Worm (Caenorhabditis elegans) whole organism, late embryonic: ENCODE measurements around the gene F58A6.9.

Experiments
- F13H6.1 ChIP-seq: sonication (generic microtip); optimal IDR thresholded peaks from 2 replicates; lab custom pipeline; 2016; ENCODE audit warnings: missing genetic modification characterization, missing compliant biosample characterization
- hlh-15 ChIP-seq: sonication (generic microtip); optimal IDR thresholded peaks from 2 replicates; lab custom pipeline; 2016; ENCODE audit warnings: missing genetic modification characterization, missing compliant biosample characterization
- nhr-11 ChIP-seq: fragments of 150-350 bp; optimal IDR thresholded peaks from 2 replicates; lab custom pipeline; 2014; ENCODE audit warnings: missing biosample characterization, missing genetic modification characterization
- npax-4 ChIP-seq: sonication (generic microtip); optimal IDR thresholded peaks from 2 replicates; lab custom pipeline; 2016; ENCODE audit warnings: missing genetic modification characterization, missing compliant biosample characterization
- pag-3 ChIP-seq: sonication (generic microtip); optimal IDR thresholded peaks from 2 replicates; lab custom pipeline; 2016; ENCODE audit warnings: missing compliant biosample characterization, missing genetic modification characterization, borderline replicate concordance
- sox-2 ChIP-seq: fragments of 200-800 bp; sonication (Bioruptor generic); IDR thresholded peaks from 2 replicates; pipeline ENCODE4 v1.3.6; 2022; ENCODE audit warnings: missing genetic modification reagents, missing genetic modification characterization, missing compliant biosample characterization

ce11 chrII:5187469-5187868 is 28.8 kb upstream of the F58A6.9 start, which contains the start of gene crh-2:
- TF ChIP-seq npax-4 (tag; lab: Kevin White, UChicago) (no peak), sox-2 (GFP tag; lab: Robert Waterston, UW) (no peak), pag-3 (no peak), nhr-11 (tag; lab: Kevin White, UChicago) (no peak), F13H6.1 (no peak), hlh-15 (tag; lab: Kevin White, UChicago) (no peak)
